Fruit fly (Drosophila melanogaster): Measurements from ENCODE around the gene Atg3.
A peak's percentile ranks its signal among the peaks of the same experiment; 100 is the strongest.

Gene Atg3

dm6 chr3L:18786427-18787104 is 38.1 kb downstream of the Atg3 start (continued):
- TF ChIP-seq CG11504 (tag; optimal IDR thresholded peaks at IDR 0.05) (peak; percentile 89), BtbVII (GFP tag; optimal IDR thresholded peaks at IDR 0.05) (peak; percentile 31), sens-2 (GFP tag; IDR thresholded peaks at IDR 0.05) (no peak), Deaf1 (tag; optimal IDR thresholded peaks at IDR 0.05) (peak; percentile 84), cg (GFP tag; optimal IDR thresholded peaks at IDR 0.05) (peak; percentile 45), ara (GFP tag; IDR thresholded peaks at IDR 0.05) (no peak), CG1832 (GFP tag; optimal IDR thresholded peaks at IDR 0.05) (peak; percentile 67), Ptx1 (GFP tag; IDR thresholded peaks at IDR 0.05) (peak; percentile 79), Lhr (GFP tag; optimal IDR thresholded peaks at IDR 0.05) (no peak), prd (optimal IDR thresholded peaks at IDR 0.05) (no peak), prd (GFP tag; IDR thresholded peaks at IDR 0.05) (peak; percentile 28; the same call in 1 of the 3 replicates), CG4404 (GFP tag; IDR thresholded peaks at IDR 0.05) (no peak), CG11085 (GFP tag; IDR thresholded peaks at IDR 0.05) (no peak), Nf-YA (GFP tag; IDR thresholded peaks at IDR 0.05) (peak; percentile 15; the same call in 1 of the 2 replicates), Hey (tag; optimal IDR thresholded peaks at IDR 0.05) (no peak), CG2116 (GFP tag; optimal IDR thresholded peaks at IDR 0.05) (peak; percentile 32), CG16815 (GFP tag; optimal IDR thresholded peaks at IDR 0.05) (no peak), grn (GFP tag; optimal IDR thresholded peaks at IDR 0.05) (no peak), CG4730 (GFP tag; IDR thresholded peaks at IDR 0.05) (peak; percentile 47; the same call in 1 of the 2 replicates), B-H2 (GFP tag; optimal IDR thresholded peaks at IDR 0.05) (peak; percentile 52), CG10431 (GFP tag; optimal IDR thresholded peaks at IDR 0.05) (no peak), Fer1 (GFP tag; optimal IDR thresholded peaks at IDR 0.05) (peak; percentile 42), CG1233 (GFP tag; optimal IDR thresholded peaks at IDR 0.05) (peak; percentile 66), CHES-1-like (GFP tag; optimal IDR thresholded peaks at IDR 0.05) (no peak), da (GFP tag; optimal IDR thresholded peaks at IDR 0.05) (no peak), CG17361 (GFP tag; IDR thresholded peaks at IDR 0.05) (peak; percentile 78), nerfin-2 (GFP tag; IDR thresholded peaks at IDR 0.05; ENCODE audit: partially characterized antibody) (no peak), Scr (GFP tag; IDR thresholded peaks at IDR 0.05; ENCODE audit: partially characterized antibody) (no peak; the same call in 1 of the 2 replicates), bigmax (GFP tag; optimal IDR thresholded peaks at IDR 0.05) (peak; percentile 85), bsh (GFP tag; optimal IDR thresholded peaks at IDR 0.05) (no peak), stc (GFP tag; IDR thresholded peaks at IDR 0.05) (peak; percentile 53), mam (GFP tag; optimal IDR thresholded peaks at IDR 0.05) (peak; percentile 37), Oli (tag; optimal IDR thresholded peaks at IDR 0.05) (peak; percentile 84), dmrt11E (tag; optimal IDR thresholded peaks at IDR 0.05) (no peak), so (GFP tag; IDR thresholded peaks at IDR 0.05) (peak; percentile 12; the same call in 1 of the 3 replicates), CG5245 (GFP tag; optimal IDR thresholded peaks at IDR 0.05) (no peak), klu (GFP tag; IDR thresholded peaks at IDR 0.05) (0 out of 2 replicates have a peak, but pooled peaks have one; percentile 19), dm (GFP tag; optimal IDR thresholded peaks at IDR 0.05) (peak; percentile 4), luna (GFP tag; optimal IDR thresholded peaks at IDR 0.05) (no peak), Myb (GFP tag; optimal IDR thresholded peaks at IDR 0.05) (peak; percentile 10), jumu (GFP tag; optimal IDR thresholded peaks at IDR 0.05) (no peak), nau (GFP tag; optimal IDR thresholded peaks at IDR 0.05) (peak; percentile 28), CG5953 (GFP tag; IDR thresholded peaks at IDR 0.05) (no peak), ATbp (GFP tag; optimal IDR thresholded peaks at IDR 0.05) (peak; percentile 13), CG1024 (GFP tag; IDR thresholded peaks at IDR 0.05) (no peak), psq (GFP tag; optimal IDR thresholded peaks at IDR 0.05) (peak; percentile 78)

Measured in whole organism, embryonic.